Worm (Caenorhabditis elegans) whole organism, late embryonic: ENCODE results near the gene F41G3.18.

Experiments used
- C08G9.2 ChIP-seq: sonication (generic microtip); optimal IDR thresholded peaks from 2 replicates; lab custom pipeline; 2016; ENCODE audit warnings: mild to moderate bottlenecking, missing genetic modification characterization, moderate library complexity, missing compliant biosample characterization
- F13H6.1 ChIP-seq: sonication (generic microtip); optimal IDR thresholded peaks from 2 replicates; lab custom pipeline; 2016; ENCODE audit warnings: missing genetic modification characterization, missing compliant biosample characterization
- K02D7.2 ChIP-seq: sonication (generic microtip); optimal IDR thresholded peaks from 2 replicates; lab custom pipeline; 2017; ENCODE audit warnings: mild to moderate bottlenecking, missing genetic modification characterization, missing compliant biosample characterization
- K09A11.1 ChIP-seq: sonication (generic microtip); optimal IDR thresholded peaks from 2 replicates; lab custom pipeline; 2017; ENCODE audit warnings: antibody characterized with exemption, mild to moderate bottlenecking, missing genetic modification characterization, missing compliant biosample characterization; ENCODE audit not compliant: insufficient read depth
- T23F11.4 ChIP-seq: fragments of 200-800 bp; sonication (Bioruptor generic); optimal IDR thresholded peaks from 2 replicates; lab custom pipeline; 2018; ENCODE audit warnings: mild to moderate bottlenecking, missing genetic modification characterization, missing compliant biosample characterization
- ahr-1 ChIP-seq: sonication (generic microtip); optimal IDR thresholded peaks from 2 replicates; lab custom pipeline; 2016; ENCODE audit warnings: missing genetic modification characterization, missing compliant biosample characterization
- ceh-14 ChIP-seq: sonication (generic microtip); optimal IDR thresholded peaks from 2 replicates; lab custom pipeline; 2016; ENCODE audit warnings: missing genotype, missing genetic modification characterization, missing compliant biosample characterization
- ceh-2 ChIP-seq: sonication (generic microtip); optimal IDR thresholded peaks from 2 replicates; lab custom pipeline; 2016; ENCODE audit warnings: missing genotype, missing genetic modification characterization, missing compliant biosample characterization
- ceh-24 ChIP-seq: sonication (generic microtip); optimal IDR thresholded peaks from 2 replicates; lab custom pipeline; 2016; ENCODE audit warnings: mild to moderate bottlenecking, missing genetic modification characterization, missing compliant biosample characterization
- ceh-31 ChIP-seq: sonication (generic microtip); optimal IDR thresholded peaks from 2 replicates; lab custom pipeline; 2016; ENCODE audit warnings: missing genetic modification characterization, missing compliant biosample characterization
- ceh-45 ChIP-seq: fragments of 200-800 bp; sonication (Bioruptor generic); IDR thresholded peaks from 2 replicates; pipeline ENCODE4 v1.3.6; 2022; ENCODE audit warnings: missing genetic modification reagents, missing genetic modification characterization, missing compliant biosample characterization
- elt-2 ChIP-seq: sonication (generic microtip); optimal IDR thresholded peaks from 2 replicates; lab custom pipeline; 2016; ENCODE audit warnings: missing genetic modification reagents, missing genetic modification characterization, missing compliant biosample characterization
- ets-4 ChIP-seq: sonication (generic microtip); optimal IDR thresholded peaks from 2 replicates; lab custom pipeline; 2016; ENCODE audit warnings: missing genetic modification characterization, missing compliant biosample characterization
- fax-1 ChIP-seq: sonication (generic microtip); optimal IDR thresholded peaks from 2 replicates; lab custom pipeline; 2016; ENCODE audit warnings: missing genotype, missing genetic modification characterization, missing compliant biosample characterization
- fkh-10 ChIP-seq: fragments of 150-350 bp; optimal IDR thresholded peaks from 2 replicates; lab custom pipeline; 2014; ENCODE audit warnings: missing biosample characterization, missing genetic modification reagents, missing genetic modification characterization
- fkh-6 ChIP-seq: sonication (generic microtip); optimal IDR thresholded peaks from 2 replicates; lab custom pipeline; 2016; ENCODE audit warnings: missing genetic modification characterization, missing compliant biosample characterization
- gmeb-2 ChIP-seq: sonication (generic microtip); optimal IDR thresholded peaks from 2 replicates; lab custom pipeline; 2016; ENCODE audit warnings: missing genetic modification characterization, inconsistent platforms, missing compliant biosample characterization
- hlh-15 ChIP-seq: sonication (generic microtip); optimal IDR thresholded peaks from 2 replicates; lab custom pipeline; 2016; ENCODE audit warnings: missing genetic modification characterization, missing compliant biosample characterization
- hlh-8 ChIP-seq: sonication (generic microtip); optimal IDR thresholded peaks from 2 replicates; lab custom pipeline; 2016; ENCODE audit warnings: missing genotype, missing genetic modification characterization, missing compliant biosample characterization
- mec-3 ChIP-seq: sonication (generic microtip); optimal IDR thresholded peaks from 2 replicates; lab custom pipeline; 2016; ENCODE audit warnings: borderline replicate concordance, missing genetic modification characterization, missing compliant biosample characterization
- nfya-1 ChIP-seq: sonication (generic microtip); optimal IDR thresholded peaks from 2 replicates; lab custom pipeline; 2017; ENCODE audit warnings: missing genetic modification characterization, mild to moderate bottlenecking, missing compliant biosample characterization, antibody characterized with exemption, moderate library complexity
- nhr-11 ChIP-seq: fragments of 150-350 bp; optimal IDR thresholded peaks from 2 replicates; lab custom pipeline; 2014; ENCODE audit warnings: missing biosample characterization, missing genetic modification characterization
- npax-4 ChIP-seq: sonication (generic microtip); optimal IDR thresholded peaks from 2 replicates; lab custom pipeline; 2016; ENCODE audit warnings: missing genetic modification characterization, missing compliant biosample characterization
- odd-2 ChIP-seq: sonication (generic microtip); optimal IDR thresholded peaks from 2 replicates; lab custom pipeline; 2017; ENCODE audit warnings: antibody characterized with exemption, mild to moderate bottlenecking, missing genetic modification characterization, missing compliant biosample characterization
- pat-9 ChIP-seq: fragments of 200-800 bp; sonication (Bioruptor generic); optimal IDR thresholded peaks from 2 replicates; lab custom pipeline; 2018; ENCODE audit warnings: mild to moderate bottlenecking, missing genetic modification characterization, moderate library complexity, missing compliant biosample characterization
- pha-2 ChIP-seq: sonication (generic microtip); optimal IDR thresholded peaks from 2 replicates; lab custom pipeline; 2017; ENCODE audit warnings: mild to moderate bottlenecking, missing genetic modification characterization, missing compliant biosample characterization
- pqm-1 ChIP-seq: sonication (generic microtip); optimal IDR thresholded peaks from 2 replicates; lab custom pipeline; 2016; ENCODE audit warnings: missing genetic modification characterization, missing compliant biosample characterization
- pros-1 ChIP-seq: fragments of 150-350 bp; optimal IDR thresholded peaks from 2 replicates; lab custom pipeline; 2014; ENCODE audit warnings: missing biosample characterization, missing genetic modification reagents, missing genetic modification characterization
- ref-2 ChIP-seq: sonication (generic microtip); optimal IDR thresholded peaks from 2 replicates; lab custom pipeline; 2016; ENCODE audit warnings: missing genetic modification characterization, missing compliant biosample characterization
- sox-2 ChIP-seq: fragments of 200-800 bp; sonication (Bioruptor generic); IDR thresholded peaks from 2 replicates; pipeline ENCODE4 v1.3.6; 2022; ENCODE audit warnings: missing genetic modification reagents, missing genetic modification characterization, missing compliant biosample characterization
- sox-4 ChIP-seq: sonication (generic microtip); optimal IDR thresholded peaks from 2 replicates; lab custom pipeline; 2017; ENCODE audit warnings: mild to moderate bottlenecking, missing genetic modification characterization, inconsistent platforms, missing compliant biosample characterization
- syd-9 ChIP-seq: sonication (generic microtip); optimal IDR thresholded peaks from 2 replicates; lab custom pipeline; 2016; ENCODE audit warnings: mild to moderate bottlenecking, missing genetic modification characterization, moderate library complexity, missing compliant biosample characterization
- tbx-7 ChIP-seq: sonication (generic microtip); optimal IDR thresholded peaks from 2 replicates; lab custom pipeline; 2016; ENCODE audit warnings: missing genotype, missing genetic modification characterization, missing compliant biosample characterization
- unc-3 ChIP-seq, 2 experiments: fragments of 200-800 bp in 1 of 2; sonication (Bioruptor generic) in 1 of 2; sonication (generic microtip) in 1 of 2; conservative IDR thresholded peaks in 1 of 2; optimal IDR thresholded peaks in 1 of 2; 2 replicates each; pipeline versions ENCODE4 v1.3.6 to Lab custom; 2016 to 2022; ENCODE audit warnings: missing compliant biosample characterization in 2 of 2, missing genetic modification characterization in 2 of 2, missing genetic modification reagents in 1 of 2
- unc-42 ChIP-seq: sonication (generic microtip); optimal IDR thresholded peaks from 2 replicates; lab custom pipeline; 2016; ENCODE audit warnings: missing genotype, missing genetic modification characterization, missing compliant biosample characterization
- unc-55 ChIP-seq: sonication (generic microtip); optimal IDR thresholded peaks from 2 replicates; lab custom pipeline; 2017; ENCODE audit warnings: missing biosample characterization, missing genetic modification reagents, missing genetic modification characterization

F41G3.18 gene

DNA sequence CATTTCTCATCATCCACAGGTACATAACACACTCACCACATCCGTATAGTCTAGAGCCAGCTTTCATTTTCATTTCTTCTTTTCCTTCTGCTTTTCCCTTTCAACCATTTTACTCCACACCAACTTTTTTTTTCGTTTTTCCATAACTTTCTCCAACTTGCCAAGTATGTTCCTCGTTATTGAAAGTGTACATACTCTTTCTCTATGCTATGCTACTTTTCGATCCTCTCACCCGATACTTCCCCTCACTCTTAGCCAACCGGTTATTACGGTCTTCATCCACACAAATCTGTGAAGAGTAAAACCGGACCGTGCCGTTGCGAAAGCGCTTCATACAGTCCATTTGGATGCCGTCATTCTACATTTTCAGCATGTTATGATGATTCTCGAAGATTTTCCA, 23.8 kb downstream of the F41G3.18 start, which contains the start of gene T13C2.2:
TSS of gene T13C2.2 (plus strand) at position 301 of the 400 bp plus-strand sequence.
- no peak for TF ChIP-seq nhr-11 (tag; lab: Kevin White, UChicago)
- no peak for TF ChIP-seq pqm-1 (tag; lab: Kevin White, UChicago)
- TF ChIP-seq F13H6.1 (tag; lab: Kevin White, UChicago): no peak
- no peak for TF ChIP-seq unc-3 (GFP tag; conservative IDR thresholded peaks at IDR 0.05; lab: Robert Waterston, UW)
- no peak for TF ChIP-seq unc-3 (tag; optimal IDR thresholded peaks at IDR 0.05; lab: Kevin White, UChicago)
- TF ChIP-seq pros-1 (tag; lab: Kevin White, UChicago): no peak
- TF ChIP-seq nfya-1 (tag; lab: Kevin White, UChicago): no peak
- TF ChIP-seq T23F11.4 (GFP tag; lab: Kevin White, UChicago): no peak
- no peak for TF ChIP-seq mec-3
- TF ChIP-seq ahr-1 (tag; lab: Kevin White, UChicago): no peak
- TF ChIP-seq hlh-8: no peak
- TF ChIP-seq unc-42 (tag; lab: Kevin White, UChicago): no peak
- TF ChIP-seq sox-4: no peak

DNA sequence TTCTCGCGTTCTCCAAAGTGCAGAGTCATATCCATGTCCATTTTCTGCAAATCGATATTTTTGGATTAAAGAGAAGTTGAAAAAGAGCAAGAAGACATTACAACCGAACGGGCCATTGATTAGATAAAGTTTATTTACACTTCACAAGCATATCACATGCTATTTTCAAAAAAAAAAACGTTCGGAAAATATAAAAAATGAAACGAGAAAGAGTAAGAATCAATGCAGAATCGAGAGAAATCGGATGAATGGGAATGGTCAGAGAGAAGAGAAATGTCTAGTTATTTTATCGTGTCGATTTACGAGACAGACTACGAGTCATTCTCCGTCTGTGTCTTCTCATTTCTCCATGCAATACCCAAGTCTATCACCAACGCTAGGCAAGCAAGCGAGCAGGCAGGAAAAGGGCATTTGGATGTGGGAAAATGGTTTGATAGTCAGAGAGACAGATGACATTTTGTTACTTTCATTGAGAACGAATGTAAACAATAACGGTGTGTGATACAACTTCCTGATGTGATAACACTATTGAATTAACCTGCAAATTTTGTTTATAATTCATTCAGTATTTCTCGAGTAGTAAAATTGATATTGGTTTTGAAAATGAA, 32.1 kb downstream of the F41G3.18 start, which contains the start of gene F31E8.4:
TSS of gene F31E8.4 (minus strand) at position 51 of the 608 bp plus-strand sequence.
- peak; percentile 52 for TF ChIP-seq elt-2 (tag; lab: Kevin White, UChicago)
- TF ChIP-seq tbx-7 (tag; lab: Kevin White, UChicago): no peak
- no peak for TF ChIP-seq ceh-14 (tag; lab: Kevin White, UChicago)
- TF ChIP-seq ceh-31 (tag; lab: Kevin White, UChicago): no peak
- no peak for TF ChIP-seq mec-3
- TF ChIP-seq nfya-1 (tag; lab: Kevin White, UChicago): no peak
- TF ChIP-seq pha-2 (tag; lab: Kevin White, UChicago): no peak
- TF ChIP-seq unc-55 (GFP tag; lab: Kevin White, UChicago): no peak
- no peak for TF ChIP-seq K02D7.2
- TF ChIP-seq npax-4: no peak
- TF ChIP-seq syd-9: no peak
- TF ChIP-seq ref-2 (tag; lab: Kevin White, UChicago): peak; percentile 13
- TF ChIP-seq K09A11.1 (tag; lab: Kevin White, UChicago): no peak
- TF ChIP-seq C08G9.2 (tag; lab: Kevin White, UChicago): no peak

DNA sequence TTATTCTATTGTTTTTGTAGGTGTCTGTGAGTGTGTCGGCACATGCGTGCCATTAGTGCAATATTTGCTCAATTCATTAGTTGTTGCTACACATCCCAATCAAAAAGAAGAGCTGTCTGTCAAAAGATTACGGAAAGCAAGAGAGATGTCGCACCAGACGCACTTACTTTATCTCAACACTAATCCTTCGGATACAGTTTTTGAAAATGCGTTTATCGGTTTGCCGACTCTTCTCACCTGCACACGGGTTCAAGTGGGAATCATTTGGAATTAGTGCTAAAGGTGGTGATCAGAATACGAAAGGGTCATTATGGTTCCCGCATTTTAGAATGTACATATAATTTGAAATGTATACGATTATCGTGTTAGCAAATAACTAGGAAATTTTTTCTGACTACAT, 33.1 kb downstream of the F41G3.18 start:
- TF ChIP-seq fax-1 (tag; lab: Kevin White, UChicago): no peak
- TF ChIP-seq fkh-6 (tag; lab: Kevin White, UChicago): no peak
- no peak for TF ChIP-seq fkh-10 (GFP tag; lab: Kevin White, UChicago)
- no peak for TF ChIP-seq hlh-8
- no peak for TF ChIP-seq gmeb-2
- TF ChIP-seq tbx-7 (tag; lab: Kevin White, UChicago): no peak
- no peak for TF ChIP-seq odd-2 (tag; lab: Kevin White, UChicago)
- TF ChIP-seq ceh-2 (tag; lab: Kevin White, UChicago): no peak
- TF ChIP-seq unc-42 (tag; lab: Kevin White, UChicago): no peak

DNA sequence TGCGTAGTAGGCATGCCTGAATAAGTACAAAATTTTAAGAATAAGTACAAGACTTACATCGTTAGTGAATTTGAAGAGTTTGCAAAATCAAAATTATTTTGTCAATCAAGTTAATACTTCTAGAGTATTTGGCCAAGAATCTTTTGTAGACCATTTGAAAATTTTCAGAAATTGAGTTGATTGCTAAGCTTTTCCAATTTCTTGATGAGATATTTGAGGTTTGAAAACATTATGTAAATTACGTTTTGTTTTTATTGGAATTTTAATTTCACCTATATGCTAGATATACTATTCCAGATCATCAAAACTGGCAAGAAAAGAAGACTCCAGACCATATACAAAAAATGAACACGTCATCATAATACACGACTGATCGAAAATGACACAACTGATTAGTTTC, 34.9 kb downstream of the F41G3.18 start, which contains the start of gene tab-1:
TSS of gene tab-1 (plus strand) at position 301 of the 400 bp plus-strand sequence.
- TF ChIP-seq ref-2 (tag; lab: Kevin White, UChicago) (no peak), ceh-45 (no peak), ets-4 (tag; lab: Kevin White, UChicago) (no peak), hlh-15 (tag; lab: Kevin White, UChicago) (no peak), ceh-31 (tag; lab: Kevin White, UChicago) (no peak), unc-42 (tag; lab: Kevin White, UChicago) (no peak), ceh-24 (tag; lab: Kevin White, UChicago) (no peak), sox-2 (GFP tag; lab: Robert Waterston, UW) (no peak), pat-9 (no peak)
